Worm (Caenorhabditis elegans): ENCODE data around the gene R166.2.

- TF ChIP-seq nhr-12 (tag; optimal IDR thresholded peaks at IDR 0.05) (no peak), unc-62 (GFP tag; optimal IDR thresholded peaks at IDR 0.05) (no peak), nhr-237 (tag; optimal IDR thresholded peaks at IDR 0.05) (no peak), lin-32 (GFP tag; optimal IDR thresholded peaks at IDR 0.05) (no peak), mab-5 (tag; optimal IDR thresholded peaks at IDR 0.05) (no peak), unc-39 (tag; optimal IDR thresholded peaks at IDR 0.05) (no peak), ztf-11 (tag; optimal IDR thresholded peaks at IDR 0.05) (no peak), elt-1 (tag; optimal IDR thresholded peaks at IDR 0.05; ENCODE audit: borderline replicate concordance, insufficient read depth) (no peak), ham-2 (GFP tag; optimal IDR thresholded peaks at IDR 0.05) (no peak)
Observed at ce11 chrII:10524374-10524773, 13.1 kb downstream of the R166.2 start, which contains the start of gene F59B10.6.
